Worm (Caenorhabditis elegans) whole organism, L4 larva: ENCODE results near the gene Y32F6A.4.

Experiments used
- F44E2.7 ChIP-seq: fragments of 200-800 bp; sonication (Bioruptor generic); IDR thresholded peaks from 2 replicates; pipeline ENCODE4 v2.1.2; 2022; ENCODE audit warnings: missing genetic modification characterization, missing compliant biosample characterization
- R02D3.7 ChIP-seq: fragments of 150-350 bp; sonication (generic microtip); optimal IDR thresholded peaks from 3 replicates; lab custom pipeline; 2014; ENCODE audit warnings: missing biosample characterization, missing genetic modification characterization
- T26A8.4 ChIP-seq: fragments of 200-800 bp; sonication (Bioruptor generic); IDR thresholded peaks from 2 replicates; pipeline ENCODE4 v1.3.6; 2022; ENCODE audit warnings: missing genetic modification characterization, missing compliant biosample characterization
- Y48G9A.11 ChIP-seq: fragments of 200-800 bp; sonication (Bioruptor generic); IDR thresholded peaks from 2 replicates; pipeline ENCODE4 v1.3.6; 2022; ENCODE audit warnings: missing genetic modification reagents, missing genetic modification characterization, missing compliant biosample characterization
- Y5F2A.4 ChIP-seq: fragments of 200-800 bp; sonication (Bioruptor generic); optimal IDR thresholded peaks from 2 replicates; lab custom pipeline; 2018; ENCODE audit warnings: mild to moderate bottlenecking, missing genetic modification characterization, missing compliant biosample characterization
- Y75B8A.6 ChIP-seq: fragments of 200-800 bp; sonication (Bioruptor generic); IDR thresholded peaks from 2 replicates; pipeline ENCODE4 v1.3.6; 2022; ENCODE audit warnings: missing genetic modification reagents, missing genetic modification characterization, missing compliant biosample characterization
- aha-1 ChIP-seq: fragments of 150-350 bp; peaks from one replicate; lab custom pipeline; 2014; ENCODE audit warnings: missing biosample characterization, missing genetic modification characterization
- attf-4 ChIP-seq: sonication (generic microtip); optimal IDR thresholded peaks from 3 replicates; lab custom pipeline; 2017; ENCODE audit warnings: missing biosample characterization, missing genetic modification characterization
- ces-1 ChIP-seq: fragments of 150-350 bp; sonication (generic microtip); optimal IDR thresholded peaks from 4 replicates; lab custom pipeline; 2014; ENCODE audit warnings: missing biosample characterization, missing genetic modification reagents, missing genetic modification characterization
- cey-2 ChIP-seq: sonication (generic microtip); optimal IDR thresholded peaks from 3 replicates; lab custom pipeline; 2017; ENCODE audit warnings: missing genetic modification characterization, mild to moderate bottlenecking, missing compliant biosample characterization, antibody characterized with exemption, borderline replicate concordance; ENCODE audit not compliant: insufficient read depth
- daf-12 ChIP-seq: fragments of 150-350 bp; optimal IDR thresholded peaks from 2 replicates; lab custom pipeline; 2014; ENCODE audit warnings: missing biosample characterization, missing genetic modification reagents, missing genetic modification characterization
- daf-16 ChIP-seq, 3 experiments: sonication (generic microtip); optimal IDR thresholded peaks; 2 replicates each; lab custom pipeline; 2016 to 2017; ENCODE audit warnings: missing genetic modification characterization in 3 of 3, missing genetic modification reagents in 3 of 3, mild to moderate bottlenecking in 2 of 3, missing compliant biosample characterization in 2 of 3, missing biosample characterization in 1 of 3, moderate library complexity in 1 of 3
- dmd-8 ChIP-seq: fragments of 200-800 bp; sonication (Bioruptor generic); IDR thresholded peaks from 2 replicates; pipeline ENCODE4 v1.3.6; 2022; ENCODE audit warnings: missing genetic modification characterization, missing compliant biosample characterization
- duxl-1 ChIP-seq: sonication (generic microtip); optimal IDR thresholded peaks from 2 replicates; lab custom pipeline; 2016; ENCODE audit warnings: mild to moderate bottlenecking, missing genetic modification characterization, moderate library complexity, missing compliant biosample characterization; ENCODE audit not compliant: poor library complexity
- egl-27 ChIP-seq: sonication (generic microtip); optimal IDR thresholded peaks from 3 replicates; lab custom pipeline; 2017; ENCODE audit warnings: missing biosample characterization, missing genetic modification reagents, missing genetic modification characterization
- fos-1 ChIP-seq: fragments of 150-350 bp; optimal IDR thresholded peaks from 2 replicates; lab custom pipeline; 2014; ENCODE audit warnings: missing biosample characterization, missing genetic modification characterization
- hlh-11 ChIP-seq: fragments of 200-800 bp; sonication (Bioruptor generic); optimal IDR thresholded peaks from 2 replicates; lab custom pipeline; 2018; ENCODE audit warnings: mild to moderate bottlenecking, missing genetic modification characterization, missing compliant biosample characterization
- hlh-30 ChIP-seq: sonication (generic microtip); optimal IDR thresholded peaks from 2 replicates; lab custom pipeline; 2017; ENCODE audit warnings: antibody characterized with exemption, mild to moderate bottlenecking, missing genetic modification characterization, missing compliant biosample characterization; ENCODE audit not compliant: insufficient read depth
- hmg-1.1 ChIP-seq: fragments of 200-800 bp; sonication (Bioruptor generic); IDR thresholded peaks from 2 replicates; pipeline ENCODE4 v1.3.6; 2022; ENCODE audit warnings: missing genetic modification reagents, missing genetic modification characterization, missing compliant biosample characterization
- lim-7 ChIP-seq: fragments of 200-800 bp; sonication (Bioruptor generic); IDR thresholded peaks from 2 replicates; pipeline ENCODE4 v1.3.6; 2022; ENCODE audit warnings: missing genetic modification characterization, missing compliant biosample characterization
- lin-13 ChIP-seq: fragments of 150-350 bp; optimal IDR thresholded peaks from 2 replicates; lab custom pipeline; 2014; ENCODE audit warnings: missing biosample characterization, missing genetic modification reagents, missing genetic modification characterization
- lin-15B ChIP-seq: fragments of 150-350 bp; sonication (generic microtip); optimal IDR thresholded peaks from 3 replicates; lab custom pipeline; 2014; ENCODE audit warnings: missing biosample characterization, missing genetic modification characterization
- madf-5 ChIP-seq, 2 experiments: fragments of 200-800 bp; sonication (Bioruptor generic); IDR thresholded peaks; 2 replicates each; pipeline ENCODE4 v1.3.6; 2022; ENCODE audit warnings: missing compliant biosample characterization in 2 of 2, missing genetic modification characterization in 2 of 2
- mes-2 ChIP-seq: sonication (generic microtip); optimal IDR thresholded peaks from 2 replicates; lab custom pipeline; 2016; ENCODE audit warnings: missing genotype, mild to moderate bottlenecking, missing genetic modification characterization, missing compliant biosample characterization; ENCODE audit not compliant: poor library complexity, severe bottlenecking
- mxl-3 ChIP-seq: fragments of 200-800 bp; sonication (Bioruptor generic); optimal IDR thresholded peaks from 2 replicates; lab custom pipeline; 2018; ENCODE audit warnings: mild to moderate bottlenecking, missing genetic modification characterization, missing compliant biosample characterization
- nhr-10 ChIP-seq: fragments of 150-350 bp; optimal IDR thresholded peaks from 2 replicates; lab custom pipeline; 2014; ENCODE audit warnings: missing biosample characterization, missing genetic modification characterization
- nhr-111 ChIP-seq: fragments of 200-800 bp; sonication (Bioruptor generic); optimal IDR thresholded peaks from 2 replicates; lab custom pipeline; 2018; ENCODE audit warnings: mild to moderate bottlenecking, missing genetic modification characterization, missing compliant biosample characterization
- nhr-237 ChIP-seq: sonication (generic microtip); optimal IDR thresholded peaks from 2 replicates; lab custom pipeline; 2017; ENCODE audit warnings: missing biosample characterization, missing genetic modification characterization
- nhr-25 ChIP-seq: sonication (generic microtip); optimal IDR thresholded peaks from 2 replicates; lab custom pipeline; 2017; ENCODE audit warnings: missing genetic modification characterization, mild to moderate bottlenecking, missing compliant biosample characterization, antibody characterized with exemption, moderate library complexity, borderline replicate concordance; ENCODE audit not compliant: insufficient read depth
- nhr-77 ChIP-seq: fragments of 150-350 bp; optimal IDR thresholded peaks from 2 replicates; lab custom pipeline; 2014; ENCODE audit warnings: missing biosample characterization, missing genetic modification characterization
- saeg-2 ChIP-seq: fragments of 200-800 bp; sonication (Bioruptor generic); IDR thresholded peaks from 2 replicates; pipeline ENCODE4 v1.3.6; 2022; ENCODE audit warnings: missing genetic modification reagents, missing genetic modification characterization, missing compliant biosample characterization
- skn-1 ChIP-seq: fragments of 150-350 bp; optimal IDR thresholded peaks from 2 replicates; lab custom pipeline; 2014; ENCODE audit warnings: missing biosample characterization, missing genetic modification characterization
- snpc-1.2 ChIP-seq: fragments of 200-800 bp; sonication (Bioruptor generic); IDR thresholded peaks from 2 replicates; pipeline ENCODE4 v1.3.6; 2022; ENCODE audit warnings: missing genetic modification reagents, missing genetic modification characterization, missing compliant biosample characterization
- spr-1 ChIP-seq: sonication (generic microtip); optimal IDR thresholded peaks from 2 replicates; lab custom pipeline; 2016; ENCODE audit warnings: mild to moderate bottlenecking, missing genetic modification characterization, missing compliant biosample characterization
- unc-130 ChIP-seq: sonication (generic microtip); optimal IDR thresholded peaks from 2 replicates; lab custom pipeline; 2016; ENCODE audit warnings: missing genetic modification reagents, missing genetic modification characterization, missing compliant biosample characterization
- unc-62 ChIP-seq, 3 experiments: fragments of 150-350 bp in 1 of 3; sonication (generic microtip); optimal IDR thresholded peaks in 2 of 3; peaks in 1 of 3; 1 replicate in 1 of 3; 2 replicates in 2 of 3; lab custom pipeline; 2014 to 2017; ENCODE audit warnings: missing biosample characterization in 3 of 3, missing genetic modification characterization in 3 of 3, missing genetic modification reagents in 3 of 3, missing genotype in 1 of 3
- vab-7 ChIP-seq: fragments of 200-800 bp; sonication (Bioruptor generic); IDR thresholded peaks from 2 replicates; pipeline ENCODE4 v1.3.6; 2022; ENCODE audit warnings: missing genetic modification reagents, missing genetic modification characterization, missing compliant biosample characterization
- zag-1 ChIP-seq: fragments of 150-350 bp; optimal IDR thresholded peaks from 2 replicates; lab custom pipeline; 2014; ENCODE audit warnings: missing biosample characterization, missing genetic modification characterization
- zfp-2 ChIP-seq: sonication (generic microtip); optimal IDR thresholded peaks from 2 replicates; lab custom pipeline; 2016; ENCODE audit warnings: mild to moderate bottlenecking, missing genetic modification characterization, missing compliant biosample characterization
- zfp-3 ChIP-seq: fragments of 200-800 bp; sonication (Bioruptor generic); conservative IDR thresholded peaks from 2 replicates; pipeline ENCODE4 v1.3.6; 2022; ENCODE audit warnings: missing genetic modification reagents, missing genetic modification characterization, missing compliant biosample characterization
- ztf-7 ChIP-seq: fragments of 150-350 bp; optimal IDR thresholded peaks from 2 replicates; lab custom pipeline; 2014; ENCODE audit warnings: missing biosample characterization, missing genetic modification characterization

Gene Y32F6A.4

ce11 chrV:10383950-10384349 is 49.9 kb downstream of the Y32F6A.4 start, which contains the start of gene spe-10:
spe-10 (plus strand) TSS chrV:10384250.
- TF ChIP-seq nhr-111 (GFP tag; lab: Kevin White, UChicago) = no peak
- TF ChIP-seq zfp-2 (tag; lab: Kevin White, UChicago) = no peak
- TF ChIP-seq saeg-2 = no peak

ce11 chrV:10382142-10382541 is 51.7 kb downstream of the Y32F6A.4 start, which contains the start of gene pqn-2:
pqn-2 (plus strand) TSS chrV:10382442.
- no peak for TF ChIP-seq lin-13 (GFP tag; lab: Kevin White, UChicago)
- no peak for TF ChIP-seq attf-4 (tag; lab: Kevin White, UChicago)
- TF ChIP-seq lim-7 = no peak
- no peak for TF ChIP-seq nhr-77 (tag; lab: Kevin White, UChicago)
- TF ChIP-seq F44E2.7 (GFP tag; lab: Robert Waterston, UW) = no peak
- no peak for TF ChIP-seq mes-2 (tag; lab: Kevin White, UChicago)
- no peak for TF ChIP-seq ces-1 (GFP tag; lab: Kevin White, UChicago)
- no peak for TF ChIP-seq zfp-2 (tag; lab: Kevin White, UChicago)
- TF ChIP-seq snpc-1.2 (GFP tag; lab: Robert Waterston, UW) = no peak
- TF ChIP-seq dmd-8 (GFP tag; lab: Robert Waterston, UW) = no peak
- TF ChIP-seq hlh-11 (tag; lab: Kevin White, UChicago) = no peak
- TF ChIP-seq nhr-10 (tag; lab: Kevin White, UChicago) = no peak
- TF ChIP-seq, all 104 proteins: peak for 0

- no peak for TF ChIP-seq hmg-1.1
- TF ChIP-seq Y5F2A.4 (GFP tag; lab: Kevin White, UChicago) = no peak
- no peak for TF ChIP-seq vab-7 (GFP tag; lab: Robert Waterston, UW)
- TF ChIP-seq duxl-1 = no peak
- TF ChIP-seq fos-1 (tag; lab: Kevin White, UChicago) = no peak
- TF ChIP-seq spr-1 (tag; lab: Kevin White, UChicago) = no peak
- no peak for TF ChIP-seq zag-1 (tag; lab: Kevin White, UChicago)
- TF ChIP-seq egl-27 (tag; lab: Kevin White, UChicago) = no peak
- TF ChIP-seq, all 104 proteins: peak for 0
Observed at ce11 chrV:10381726-10382125, 52.1 kb downstream of the Y32F6A.4 start, which contains the start of gene abu-1. abu-1 (minus strand) TSS chrV:10381826.

ce11 chrV:10379761-10380160 is 54.1 kb downstream of the Y32F6A.4 start:
- TF ChIP-seq egl-27 (tag; lab: Kevin White, UChicago) = no peak
- no peak for TF ChIP-seq lin-15B (tag; lab: Kevin White, UChicago)
- peak in 1 of 2 experiments; percentile 68 for TF ChIP-seq unc-62 (GFP tag; optimal IDR thresholded peaks at IDR 0.05 in 1 of 2; lab: Kevin White, UChicago)
- TF ChIP-seq unc-62 (tag; optimal IDR thresholded peaks at IDR 0.05; lab: Kevin White, UChicago) = no peak
- TF ChIP-seq aha-1 (tag; lab: Kevin White, UChicago) = peak; percentile 95
- no peak for TF ChIP-seq unc-130 (GFP tag; lab: Kevin White, UChicago)
- TF ChIP-seq Y48G9A.11 (GFP tag; lab: Robert Waterston, UW) = no peak
- no peak for TF ChIP-seq daf-16 (GFP tag; optimal IDR thresholded peaks at IDR 0.05; lab: Kevin White, UChicago)
- TF ChIP-seq daf-16 (tag; optimal IDR thresholded peaks at IDR 0.05; lab: Kevin White, UChicago) = no peak
- no peak for TF ChIP-seq madf-5 (GFP tag; IDR thresholded peaks at IDR 0.05; lab: Robert Waterston, UW)
- no peak for TF ChIP-seq snpc-1.2 (GFP tag; lab: Robert Waterston, UW)
- TF ChIP-seq ztf-7 (tag; lab: Kevin White, UChicago) = no peak
- no peak for TF ChIP-seq T26A8.4
- TF ChIP-seq daf-12 (tag; lab: Kevin White, UChicago) = no peak
- TF ChIP-seq hmg-1.1 = no peak
- no peak for TF ChIP-seq zag-1 (tag; lab: Kevin White, UChicago)
- no peak for TF ChIP-seq nhr-77 (tag; lab: Kevin White, UChicago)
- TF ChIP-seq nhr-111 (GFP tag; lab: Kevin White, UChicago) = no peak

- TF ChIP-seq nhr-111 (GFP tag; lab: Kevin White, UChicago) (no peak), spr-1 (tag; lab: Kevin White, UChicago) (no peak), nhr-237 (tag; lab: Kevin White, UChicago) (no peak), cey-2 (tag; lab: Kevin White, UChicago) (no peak), Y75B8A.6 (GFP tag; lab: Robert Waterston, UW) (no peak), hlh-30 (tag; lab: Kevin White, UChicago) (no peak), mxl-3 (GFP tag; lab: Kevin White, UChicago) (no peak), nhr-25 (tag; lab: Kevin White, UChicago) (no peak), skn-1 (no peak), nhr-10 (tag; lab: Kevin White, UChicago) (no peak), R02D3.7 (tag; lab: Kevin White, UChicago) (no peak), unc-62 (GFP tag; optimal IDR thresholded peaks at IDR 0.05 in 1 of 2; lab: Kevin White, UChicago) (no peak), unc-62 (tag; optimal IDR thresholded peaks at IDR 0.05; lab: Kevin White, UChicago) (no peak), zfp-3 (no peak)
Observed at ce11 chrV:10379293-10379692, 54.6 kb downstream of the Y32F6A.4 start, which contains the start of gene AC3.12. AC3.12 (minus strand) TSS chrV:10379393.
